Worm (Caenorhabditis elegans) whole organism, young adult: ENCODE data around the gene srab-9.

Source experiments
- B0035.1 ChIP-seq: sonication (generic microtip); optimal IDR thresholded peaks from 2 replicates; lab custom pipeline; 2016; ENCODE audit warnings: missing genetic modification characterization, mild to moderate bottlenecking, missing compliant biosample characterization, missing genotype, missing genetic modification reagents
- C06A6.2 ChIP-seq: fragments of 200-800 bp; sonication (Bioruptor generic); conservative IDR thresholded peaks from 2 replicates; pipeline ENCODE4 v1.3.6; 2022; ENCODE audit warnings: missing genetic modification characterization, missing compliant biosample characterization
- C17E4.6 ChIP-seq: fragments of 200-800 bp; sonication (Bioruptor generic); IDR thresholded peaks from 2 replicates; pipeline ENCODE4 v1.3.6; 2022; ENCODE audit warnings: missing genetic modification reagents, missing genetic modification characterization, missing compliant biosample characterization
- D2030.7 ChIP-seq: fragments of 200-800 bp; sonication (Bioruptor generic); IDR thresholded peaks from 2 replicates; pipeline ENCODE4 v1.3.6; 2022; ENCODE audit warnings: missing genetic modification reagents, missing genetic modification characterization, missing compliant biosample characterization
- F10E7.11 ChIP-seq: sonication (generic microtip); optimal IDR thresholded peaks from 2 replicates; lab custom pipeline; 2017; ENCODE audit warnings: mild to moderate bottlenecking, missing genetic modification characterization, moderate library complexity, missing compliant biosample characterization
- F23B12.7 ChIP-seq: sonication (generic microtip); optimal IDR thresholded peaks from 2 replicates; lab custom pipeline; 2017; ENCODE audit warnings: missing genetic modification characterization, mild to moderate bottlenecking, missing compliant biosample characterization, antibody characterized with exemption, moderate library complexity; ENCODE audit not compliant: insufficient read depth
- F39B2.1 ChIP-seq: fragments of 200-800 bp; sonication (Bioruptor generic); IDR thresholded peaks from 2 replicates; pipeline ENCODE4 v1.3.6; 2022; ENCODE audit warnings: missing genetic modification reagents, missing genetic modification characterization, missing compliant biosample characterization
- F52B5.7 ChIP-seq: sonication (generic microtip); optimal IDR thresholded peaks from 2 replicates; lab custom pipeline; 2016; ENCODE audit warnings: mild to moderate bottlenecking, missing genetic modification characterization, missing compliant biosample characterization
- F55B11.4 ChIP-seq: sonication (generic microtip); optimal IDR thresholded peaks from 2 replicates; lab custom pipeline; 2016; ENCODE audit warnings: missing compliant biosample characterization, missing genetic modification characterization, borderline replicate concordance; ENCODE audit not compliant: insufficient read depth
- Y53F4B.3 ChIP-seq: fragments of 200-800 bp; sonication (Bioruptor generic); IDR thresholded peaks from 2 replicates; pipeline ENCODE4 v1.3.6; 2022; ENCODE audit warnings: missing genetic modification reagents, missing genetic modification characterization, missing compliant biosample characterization
- Y53G8AR.9 ChIP-seq: fragments of 200-800 bp; sonication (Bioruptor generic); conservative IDR thresholded peaks from 2 replicates; pipeline ENCODE4 v1.3.6; 2022; ENCODE audit warnings: missing genetic modification reagents, missing genetic modification characterization, missing compliant biosample characterization
- ZK185.1 ChIP-seq: sonication (generic microtip); optimal IDR thresholded peaks from 2 replicates; lab custom pipeline; 2016; ENCODE audit warnings: mild to moderate bottlenecking, missing genetic modification characterization, missing compliant biosample characterization; ENCODE audit not compliant: poor library complexity, severe bottlenecking
- akir-1 ChIP-seq: fragments of 200-800 bp; sonication (Bioruptor generic); optimal IDR thresholded peaks from 2 replicates; lab custom pipeline; 2018; ENCODE audit warnings: mild to moderate bottlenecking, missing genetic modification characterization, moderate library complexity, missing compliant biosample characterization
- aptf-2 ChIP-seq: fragments of 200-800 bp; sonication (Bioruptor generic); conservative IDR thresholded peaks from 2 replicates; pipeline ENCODE4 v1.3.6; 2022; ENCODE audit warnings: missing genetic modification reagents, missing genetic modification characterization, missing compliant biosample characterization
- atf-7 ChIP-seq: sonication (generic microtip); optimal IDR thresholded peaks from 2 replicates; lab custom pipeline; 2017; ENCODE audit warnings: mild to moderate bottlenecking, missing genetic modification characterization, missing compliant biosample characterization
- attf-5 ChIP-seq: fragments of 200-800 bp; sonication (Bioruptor generic); optimal IDR thresholded peaks from 2 replicates; lab custom pipeline; 2018; ENCODE audit warnings: mild to moderate bottlenecking, missing genetic modification characterization, missing compliant biosample characterization
- bed-1 ChIP-seq: fragments of 200-800 bp; sonication (Bioruptor generic); IDR thresholded peaks from 2 replicates; pipeline ENCODE4 v1.3.6; 2022; ENCODE audit warnings: missing genetic modification reagents, missing genetic modification characterization, missing compliant biosample characterization
- cebp-2 ChIP-seq: fragments of 200-800 bp; sonication (Bioruptor generic); IDR thresholded peaks from 2 replicates; pipeline ENCODE4 v1.3.6; 2022; ENCODE audit warnings: missing genetic modification characterization, missing compliant biosample characterization
- ceh-100 ChIP-seq: fragments of 200-800 bp; sonication (Bioruptor generic); IDR thresholded peaks from 2 replicates; pipeline ENCODE4 v1.3.6; 2022; ENCODE audit warnings: missing genetic modification reagents, missing genetic modification characterization, missing compliant biosample characterization
- ceh-40 ChIP-seq: fragments of 200-800 bp; sonication (Bioruptor generic); IDR thresholded peaks from 2 replicates; pipeline ENCODE4 v1.3.6; 2022; ENCODE audit warnings: missing genetic modification characterization, missing compliant biosample characterization
- ceh-58 ChIP-seq: fragments of 200-800 bp; sonication (Bioruptor generic); IDR thresholded peaks from 2 replicates; pipeline ENCODE4 v1.3.6; 2022; ENCODE audit warnings: missing genetic modification characterization, missing compliant biosample characterization
- ceh-91 ChIP-seq: fragments of 200-800 bp; sonication (Bioruptor generic); IDR thresholded peaks from 2 replicates; pipeline ENCODE4 v1.3.6; 2022; ENCODE audit warnings: missing genetic modification reagents, missing genetic modification characterization, missing compliant biosample characterization
- dox-1 ChIP-seq: fragments of 200-800 bp; sonication (Bioruptor generic); IDR thresholded peaks from 2 replicates; pipeline ENCODE4 v1.3.6; 2022; ENCODE audit warnings: missing genetic modification reagents, missing genetic modification characterization, missing compliant biosample characterization
- dpff-1 ChIP-seq: sonication (generic microtip); optimal IDR thresholded peaks from 2 replicates; lab custom pipeline; 2017; ENCODE audit warnings: mild to moderate bottlenecking, missing genetic modification characterization, missing compliant biosample characterization
- dpl-1 ChIP-seq: fragments of 150-350 bp; optimal IDR thresholded peaks from 2 replicates; lab custom pipeline; 2014; ENCODE audit warnings: missing biosample characterization, missing genetic modification reagents, missing genetic modification characterization
- efl-1 ChIP-seq: fragments of 150-350 bp; optimal IDR thresholded peaks from 2 replicates; lab custom pipeline; 2014; ENCODE audit warnings: missing biosample characterization, missing genetic modification reagents, missing genetic modification characterization
- egl-18 ChIP-seq: fragments of 200-800 bp; sonication (Bioruptor generic); IDR thresholded peaks from 2 replicates; pipeline ENCODE4 v1.3.6; 2022; ENCODE audit warnings: missing genetic modification reagents, missing genetic modification characterization, missing compliant biosample characterization
- him-1 ChIP-seq: sonication (generic microtip); optimal IDR thresholded peaks from 2 replicates; lab custom pipeline; 2016; ENCODE audit warnings: missing genotype, missing genetic modification reagents, missing genetic modification characterization, missing compliant biosample characterization
- hlh-26 ChIP-seq: fragments of 200-800 bp; sonication (Bioruptor generic); conservative IDR thresholded peaks from 2 replicates; pipeline ENCODE4 v1.3.6; 2022; ENCODE audit warnings: missing genetic modification reagents, missing genetic modification characterization, missing compliant biosample characterization
- hmg-1.2 ChIP-seq: fragments of 200-800 bp; sonication (Bioruptor generic); IDR thresholded peaks from 2 replicates; pipeline ENCODE4 v1.3.6; 2022; ENCODE audit warnings: missing genetic modification reagents, missing genetic modification characterization, missing compliant biosample characterization
- hsf-1 ChIP-seq: fragments of 200-800 bp; sonication (Bioruptor generic); IDR thresholded peaks from 2 replicates; pipeline ENCODE4 v1.3.6; 2022; ENCODE audit warnings: missing genetic modification reagents, missing genetic modification characterization, missing compliant biosample characterization
- lin-35 ChIP-seq, 3 experiments: fragments of 150-350 bp in 2 of 3; sonication (generic microtip) in 1 of 3; optimal IDR thresholded peaks; 2 replicates each; lab custom pipeline; 2014 to 2018; ENCODE audit warnings: missing biosample characterization in 3 of 3, missing genetic modification characterization in 3 of 3, missing genetic modification reagents in 3 of 3
- lsy-27 ChIP-seq: sonication (generic microtip); optimal IDR thresholded peaks from 2 replicates; lab custom pipeline; 2017; ENCODE audit warnings: missing genetic modification characterization, mild to moderate bottlenecking, missing compliant biosample characterization, antibody characterized with exemption, missing genotype, borderline replicate concordance; ENCODE audit not compliant: insufficient read depth
- madf-10 ChIP-seq: sonication (generic microtip); optimal IDR thresholded peaks from 2 replicates; lab custom pipeline; 2016; ENCODE audit warnings: mild to moderate bottlenecking, missing genetic modification characterization, missing compliant biosample characterization
- madf-3 ChIP-seq: fragments of 200-800 bp; sonication (Bioruptor generic); IDR thresholded peaks from 2 replicates; pipeline ENCODE4 v1.3.6; 2022; ENCODE audit warnings: missing genetic modification reagents, missing genetic modification characterization, missing compliant biosample characterization
- mel-28 ChIP-seq: sonication (generic microtip); optimal IDR thresholded peaks from 2 replicates; lab custom pipeline; 2016; ENCODE audit warnings: borderline replicate concordance, mild to moderate bottlenecking, missing genetic modification characterization, missing compliant biosample characterization
- mxl-1 ChIP-seq: sonication (generic microtip); optimal IDR thresholded peaks from 2 replicates; lab custom pipeline; 2016; ENCODE audit warnings: missing genetic modification characterization, missing compliant biosample characterization
- nfya-2 ChIP-seq: fragments of 200-800 bp; sonication (Bioruptor generic); IDR thresholded peaks from 2 replicates; pipeline ENCODE4 v1.3.6; 2022; ENCODE audit warnings: missing genetic modification reagents, missing genetic modification characterization, missing compliant biosample characterization
- nfyb-1 ChIP-seq: fragments of 200-800 bp; sonication (Bioruptor generic); IDR thresholded peaks from 2 replicates; pipeline ENCODE4 v1.3.6; 2022; ENCODE audit warnings: missing genetic modification reagents, missing genetic modification characterization, missing compliant biosample characterization
- nhr-80 ChIP-seq: sonication (generic microtip); optimal IDR thresholded peaks from 2 replicates; lab custom pipeline; 2016; ENCODE audit warnings: missing genetic modification characterization, missing compliant biosample characterization
- pha-4 ChIP-seq: fragments of 150-350 bp; sonication (generic microtip); optimal IDR thresholded peaks from 2 replicates; lab custom pipeline; 2014; ENCODE audit warnings: missing biosample characterization, missing genetic modification reagents, missing genetic modification characterization
- sea-2 ChIP-seq: fragments of 200-800 bp; sonication (Bioruptor generic); IDR thresholded peaks from 2 replicates; pipeline ENCODE4 v1.3.6; 2022; ENCODE audit warnings: missing genetic modification characterization, missing compliant biosample characterization
- sptf-2 ChIP-seq: fragments of 200-800 bp; sonication (Bioruptor generic); optimal IDR thresholded peaks from 2 replicates; lab custom pipeline; 2018; ENCODE audit warnings: mild to moderate bottlenecking, missing genetic modification characterization, missing compliant biosample characterization
- tbx-9 ChIP-seq: sonication (generic microtip); optimal IDR thresholded peaks from 2 replicates; lab custom pipeline; 2016; ENCODE audit warnings: borderline replicate concordance, missing genetic modification characterization, inconsistent platforms, missing compliant biosample characterization
- xnd-1 ChIP-seq: sonication (generic microtip); optimal IDR thresholded peaks from 2 replicates; lab custom pipeline; 2016; ENCODE audit warnings: missing genotype, missing genetic modification reagents, missing genetic modification characterization, missing compliant biosample characterization
- ztf-22 ChIP-seq: fragments of 200-800 bp; sonication (Bioruptor generic); optimal IDR thresholded peaks from 2 replicates; lab custom pipeline; 2018; ENCODE audit warnings: mild to moderate bottlenecking, missing genetic modification characterization, moderate library complexity, missing compliant biosample characterization
- ztf-26 ChIP-seq: sonication (generic microtip); optimal IDR thresholded peaks from 2 replicates; lab custom pipeline; 2017; ENCODE audit warnings: missing genetic modification characterization, missing compliant biosample characterization
- ztf-6 ChIP-seq: fragments of 200-800 bp; sonication (Bioruptor generic); IDR thresholded peaks from 2 replicates; pipeline ENCODE4 v1.3.6; 2022; ENCODE audit warnings: missing genetic modification reagents, missing genetic modification characterization, missing compliant biosample characterization

Gene srab-9

DNA sequence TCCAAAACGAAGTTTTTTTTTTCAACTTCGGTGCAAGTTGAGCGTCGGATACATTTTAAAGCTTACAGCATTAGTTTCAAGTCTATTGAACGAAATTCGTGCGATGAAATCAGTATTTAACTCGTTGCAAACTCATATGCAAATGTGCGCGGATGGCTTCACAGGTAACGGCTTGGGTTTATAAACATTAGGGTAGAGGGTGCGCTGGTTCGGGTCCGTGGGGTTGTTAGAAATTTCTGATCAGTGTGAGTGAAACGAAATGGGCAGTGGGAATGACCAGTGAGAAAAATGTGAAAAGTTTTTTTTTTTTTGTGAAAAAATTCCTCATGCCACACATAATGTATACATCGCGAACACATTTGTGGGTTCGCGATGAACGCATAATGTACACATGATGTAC, 22.1 kb upstream of the srab-9 start (continued):
- TF ChIP-seq hlh-26 (GFP tag; lab: Robert Waterston, UW) (no peak), tbx-9 (tag; lab: Kevin White, UChicago) (no peak), F23B12.7 (no peak), sea-2 (GFP tag; lab: Robert Waterston, UW) (no peak), mel-28 (tag; lab: Kevin White, UChicago) (no peak), sptf-2 (GFP tag; lab: Kevin White, UChicago) (no peak), attf-5 (peak; percentile 29), ztf-26 (tag; lab: Kevin White, UChicago) (no peak), B0035.1 (no peak), dpff-1 (no peak), dox-1 (GFP tag; lab: Robert Waterston, UW) (peak; percentile 59; the same call in 1 of the 2 replicates), ztf-6 (GFP tag; lab: Robert Waterston, UW) (no peak), nfyb-1 (GFP tag; lab: Robert Waterston, UW) (peak; percentile 62; the same call in 1 of the 2 replicates), F39B2.1 (GFP tag; lab: Robert Waterston, UW) (no peak), dpl-1 (GFP tag; lab: Kevin White, UChicago) (peak; percentile 9), F52B5.7 (tag; lab: Kevin White, UChicago) (peak; percentile 47), madf-10 (tag; lab: Kevin White, UChicago) (peak; percentile 2), bed-1 (0 out of 2 replicates have a peak, but pooled peaks have one; percentile 58), Y53F4B.3 (no peak), ceh-58 (GFP tag; lab: Robert Waterston, UW) (peak; percentile 77; the same call in 1 of the 2 replicates), hsf-1 (GFP tag; lab: Robert Waterston, UW) (peak; percentile 49; the same call in 1 of the 2 replicates), ceh-100 (no peak), F10E7.11 (tag; lab: Kevin White, UChicago) (no peak), ztf-22 (no peak), ceh-40 (GFP tag; lab: Robert Waterston, UW) (no peak), F55B11.4 (no peak), C06A6.2 (GFP tag; lab: Robert Waterston, UW) (no peak), aptf-2 (GFP tag; lab: Robert Waterston, UW) (0 out of 2 replicates have a peak, but pooled peaks have one; percentile 18), nhr-80 (tag; lab: Kevin White, UChicago) (no peak), xnd-1 (peak; percentile 5), him-1 (tag; lab: Kevin White, UChicago) (peak; percentile 79), egl-18 (GFP tag; lab: Robert Waterston, UW) (no peak), D2030.7 (GFP tag; lab: Robert Waterston, UW) (peak; percentile 63), akir-1 (GFP tag; lab: Kevin White, UChicago) (no peak), madf-3 (GFP tag; lab: Robert Waterston, UW) (no peak), mxl-1 (tag; lab: Kevin White, UChicago) (peak; percentile 47), Y53G8AR.9 (GFP tag; lab: Robert Waterston, UW) (0 out of 2 replicates have a peak, but pooled peaks have one; percentile 68), C17E4.6 (GFP tag; lab: Robert Waterston, UW) (no peak), lsy-27 (tag; lab: Kevin White, UChicago) (no peak), lin-35 (GFP tag; optimal IDR thresholded peaks at IDR 0.05; lab: Kevin White, UChicago) (no peak), cebp-2 (GFP tag; lab: Robert Waterston, UW) (no peak), ZK185.1 (no peak), ceh-91 (no peak), efl-1 (GFP tag; lab: Kevin White, UChicago) (no peak), atf-7 (tag; lab: Kevin White, UChicago) (no peak), nfya-2 (GFP tag; lab: Robert Waterston, UW) (no peak), pha-4 (tag; lab: Kevin White, UChicago) (no peak), hmg-1.2 (0 out of 2 replicates have a peak, but pooled peaks have one; percentile 41)
- TF ChIP-seq, all 124 proteins: peak for 45
